Fruit fly (Drosophila melanogaster): ENCODE measurements around the gene CG11836.

CG11836 gene

DNA sequence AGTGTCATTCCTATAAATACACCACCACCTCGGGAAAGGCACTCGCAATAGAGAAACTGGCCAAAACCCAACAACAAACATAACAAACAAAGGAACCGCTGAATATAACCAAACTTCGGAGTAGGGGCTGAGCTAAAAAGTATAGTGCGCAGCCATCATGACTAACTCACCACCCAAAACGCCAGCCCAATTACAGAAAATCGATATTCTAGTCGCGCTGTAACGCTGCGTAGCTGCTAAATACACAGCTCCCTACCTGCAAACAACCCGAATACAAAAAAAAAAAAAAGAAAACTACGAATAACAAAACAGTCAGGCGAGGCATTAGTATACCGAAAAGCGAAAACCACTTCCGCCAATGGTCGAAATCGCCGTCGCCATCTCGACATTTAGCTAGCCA is 20.3 kb upstream of the CG11836 start:
- no peak for TF ChIP-seq CG17801 (GFP tag; optimal IDR thresholded peaks at IDR 0.05; ENCODE audit: partially characterized antibody)

DNA sequence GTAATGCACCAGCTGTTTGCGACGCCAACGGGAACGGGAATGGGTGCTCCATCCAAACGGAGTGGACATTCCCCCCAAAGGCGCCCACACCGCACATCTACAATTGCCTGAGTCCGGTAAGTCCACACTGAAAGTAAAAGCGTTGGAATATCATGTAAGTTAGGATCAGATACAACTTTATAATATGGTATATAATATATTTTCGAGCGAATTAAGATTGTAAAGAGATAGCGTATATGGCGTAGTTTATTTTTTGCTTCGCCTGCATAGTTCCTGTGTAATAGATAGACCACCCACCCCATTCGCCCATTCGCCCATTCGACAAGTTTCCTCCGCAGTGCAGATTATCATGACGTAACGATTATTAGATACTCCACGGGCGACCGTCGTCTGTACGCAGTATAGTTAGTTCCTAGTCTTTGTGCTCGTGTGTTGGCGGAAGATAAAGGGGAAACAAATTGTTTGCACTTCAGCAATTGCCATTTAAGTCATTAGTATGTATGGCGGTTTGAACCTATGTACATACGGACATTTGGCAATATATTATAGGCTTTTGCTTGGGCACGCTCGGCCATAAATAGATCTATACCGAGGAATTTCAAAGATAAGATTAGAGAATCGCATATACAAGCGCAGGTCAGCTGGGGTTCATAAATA is 19.4 kb upstream of the CG11836 start:
- TF ChIP-seq CG17801 (GFP tag; optimal IDR thresholded peaks at IDR 0.05; ENCODE audit: partially characterized antibody) = no peak

DNA sequence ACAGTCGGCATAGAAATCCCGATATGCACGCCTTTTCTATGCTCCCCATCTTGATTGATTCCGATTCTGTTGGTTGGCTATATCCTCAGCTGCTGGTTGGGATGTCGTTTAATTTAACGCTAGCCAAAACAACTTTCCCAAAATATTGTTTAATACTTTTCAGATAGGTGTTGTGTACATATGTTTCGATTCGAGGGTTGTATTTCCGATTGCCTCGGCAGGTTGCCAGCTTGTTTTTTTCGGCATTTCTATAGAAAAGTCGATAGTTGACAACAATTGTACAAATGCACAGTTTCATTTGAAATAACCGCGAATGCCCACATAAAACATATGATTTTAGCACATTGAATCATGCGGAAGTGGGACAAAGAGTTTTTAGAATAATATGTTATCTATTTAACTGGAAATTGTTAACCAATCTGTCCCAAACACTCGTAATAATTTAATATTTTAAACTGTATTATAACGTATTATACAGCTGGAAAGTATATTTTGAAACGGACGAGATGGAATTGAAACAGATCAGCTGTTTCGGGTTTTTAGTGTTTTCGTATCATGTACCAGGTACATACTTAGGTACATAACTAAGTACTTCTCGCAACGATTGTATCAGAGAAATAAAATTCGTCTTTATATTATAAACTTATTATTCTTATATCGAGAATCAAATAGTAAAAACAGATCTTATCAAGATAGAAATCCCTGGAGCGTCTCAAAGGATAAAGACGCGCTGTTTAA is 16.3 kb upstream of the CG11836 start, which contains the start of gene CG31109:
Gene CG31109 (minus strand): TSS at position 203 of the 738 bp plus-strand sequence.
- TF ChIP-seq CG17801 (GFP tag; optimal IDR thresholded peaks at IDR 0.05; ENCODE audit: partially characterized antibody) = peak; percentile 32

DNA sequence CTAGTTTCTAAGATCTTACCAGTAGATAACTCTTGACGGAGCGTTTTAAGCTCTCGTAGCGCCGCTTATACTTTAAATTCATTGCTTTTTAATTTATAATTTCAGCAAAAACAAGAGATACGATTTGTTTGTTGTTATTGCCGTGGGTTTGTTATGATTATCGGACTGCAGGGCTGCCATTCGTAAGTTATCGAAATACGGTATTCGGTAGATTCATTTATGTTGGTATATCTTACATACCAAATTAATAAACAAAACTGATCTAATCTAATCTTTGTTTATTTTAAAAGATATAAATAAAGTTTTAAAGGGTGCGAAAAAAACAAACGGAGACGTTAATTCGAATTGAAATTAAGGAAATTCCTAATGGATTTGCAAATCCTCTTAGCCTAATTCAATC is 14.9 kb upstream of the CG11836 start, which contains the start of the genes CG31111 and stac:
Gene CG31111 (minus strand): TSS at position 162 of the 400 bp plus-strand sequence.
Gene stac (plus strand): TSS at position 271 of the 400 bp plus-strand sequence.
- TF ChIP-seq CG17801 (GFP tag; optimal IDR thresholded peaks at IDR 0.05; ENCODE audit: partially characterized antibody) = no peak

DNA sequence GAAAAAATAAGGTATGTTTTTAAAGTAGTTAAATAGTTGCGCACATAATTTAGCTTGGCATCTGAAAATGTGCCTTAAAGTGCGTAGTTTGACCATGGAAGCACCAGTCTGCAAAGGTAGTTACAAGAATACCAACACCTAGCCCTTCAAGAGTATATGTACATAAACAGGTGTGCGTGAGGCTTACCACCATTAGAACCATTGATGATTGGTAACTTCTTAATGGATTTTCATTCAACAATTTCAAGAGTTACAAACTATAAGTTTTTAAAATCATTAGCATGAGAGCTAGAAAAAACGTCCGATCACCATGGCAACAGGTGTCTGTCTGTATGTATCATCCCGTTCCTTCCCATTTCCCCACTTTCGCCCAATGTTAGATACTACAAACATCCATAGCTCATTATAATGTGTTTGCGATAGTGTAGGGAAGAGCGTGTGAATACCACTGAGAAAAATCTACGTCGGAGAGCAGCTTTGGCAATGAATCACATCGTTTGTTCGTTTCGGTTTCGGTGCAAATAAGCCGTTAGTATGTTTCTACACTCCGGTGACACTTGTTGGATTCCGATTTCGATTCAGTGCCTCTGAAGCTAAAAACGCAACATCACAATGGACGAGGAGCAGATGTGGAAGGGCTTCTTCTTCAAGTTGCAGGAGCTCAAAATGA is 14.3 kb upstream of the CG11836 start:
- TF ChIP-seq CG17801 (GFP tag; optimal IDR thresholded peaks at IDR 0.05; ENCODE audit: partially characterized antibody) = no peak

DNA sequence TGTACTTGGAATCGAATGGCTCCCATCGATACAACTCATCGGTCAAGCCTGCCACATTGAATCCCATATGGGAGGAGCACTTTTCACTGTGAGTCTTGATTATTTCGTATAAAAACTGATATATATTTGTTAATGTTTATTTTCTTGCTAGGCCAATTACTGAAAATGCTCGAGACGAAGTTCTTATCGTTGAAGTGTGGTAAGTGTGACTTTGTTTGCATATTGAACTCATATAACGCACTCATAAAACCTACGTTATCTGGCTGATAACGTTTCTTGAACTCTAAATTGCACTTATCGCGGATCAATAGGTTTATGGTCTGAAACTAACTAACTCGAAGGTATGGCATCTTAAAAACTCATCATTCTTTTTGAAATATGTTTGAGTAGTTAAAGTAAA is 10.5 kb upstream of the CG11836 start:
- TF ChIP-seq CG17801 (GFP tag; optimal IDR thresholded peaks at IDR 0.05; ENCODE audit: partially characterized antibody) = no peak

DNA sequence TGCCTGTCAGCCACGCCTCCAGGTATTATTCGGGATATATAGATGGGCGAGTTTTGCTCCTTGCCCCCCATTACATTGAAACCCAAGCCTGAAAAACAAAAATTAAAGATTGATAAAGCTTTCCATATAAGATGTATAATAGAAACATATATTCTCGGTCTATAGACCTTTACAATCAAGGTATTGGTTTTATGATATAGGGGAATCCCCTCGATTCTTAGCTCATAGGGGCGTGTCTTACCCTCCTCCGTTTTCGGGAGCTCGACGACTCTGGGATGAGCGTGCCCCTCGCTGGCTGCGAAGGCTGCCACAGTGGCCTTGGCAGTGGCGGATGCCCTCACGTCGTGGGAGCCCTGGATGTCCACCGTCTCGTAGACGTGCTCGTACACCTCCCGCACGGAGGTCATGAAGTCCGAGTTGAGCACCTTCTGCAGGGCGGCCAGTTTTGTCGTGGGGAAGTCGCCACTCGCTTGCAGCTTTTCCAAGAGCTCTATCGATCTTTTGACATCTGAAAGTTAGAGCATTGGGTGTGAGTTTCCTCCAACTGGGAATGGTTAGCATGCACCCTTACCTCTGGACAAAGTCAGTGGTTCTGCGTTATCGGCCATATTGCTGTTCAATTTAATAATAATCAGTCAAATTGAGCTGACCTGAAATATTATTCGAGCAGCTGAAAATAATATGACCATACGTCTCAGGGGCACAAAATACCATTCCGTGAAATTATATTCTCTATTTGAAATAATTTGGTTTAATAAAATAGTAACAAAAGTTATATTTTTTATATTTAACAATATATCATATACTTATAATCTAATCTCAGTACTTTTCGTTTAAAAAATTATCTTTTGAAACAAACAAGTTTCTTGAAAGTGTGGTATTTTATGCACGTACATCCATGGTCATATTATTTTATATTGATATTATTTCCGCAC is 5.8 kb upstream of the CG11836 start, which contains the start of the genes veli and PQBP1:
Gene veli (minus strand): TSS at position 685 of the 935 bp plus-strand sequence.
Gene PQBP1 (plus strand): TSS at position 885 of the 935 bp plus-strand sequence.
- TF ChIP-seq CG17801 (GFP tag; optimal IDR thresholded peaks at IDR 0.05; ENCODE audit: partially characterized antibody) = peak; percentile 39

DNA sequence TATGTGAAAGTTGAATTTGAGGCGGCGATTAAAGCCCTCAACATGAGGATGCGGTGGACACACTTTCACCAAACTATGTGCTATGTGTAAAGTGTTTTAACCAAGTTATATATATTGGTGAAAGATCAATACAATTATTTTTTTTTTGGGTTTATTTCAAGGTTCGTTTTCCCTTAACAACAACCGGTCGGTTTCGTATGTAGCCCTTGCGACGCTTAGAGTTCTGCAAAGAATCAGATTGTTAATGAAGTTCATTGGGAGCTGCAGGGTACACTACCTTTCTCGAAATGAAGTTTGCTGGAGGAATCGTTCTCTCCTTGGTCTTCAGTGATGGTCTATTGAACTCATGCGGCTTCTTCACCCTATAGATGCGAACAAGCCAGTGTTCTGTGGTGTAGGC is 4.1 kb upstream of the CG11836 start:
- TF ChIP-seq CG17801 (GFP tag; optimal IDR thresholded peaks at IDR 0.05; ENCODE audit: partially characterized antibody) = no peak

DNA sequence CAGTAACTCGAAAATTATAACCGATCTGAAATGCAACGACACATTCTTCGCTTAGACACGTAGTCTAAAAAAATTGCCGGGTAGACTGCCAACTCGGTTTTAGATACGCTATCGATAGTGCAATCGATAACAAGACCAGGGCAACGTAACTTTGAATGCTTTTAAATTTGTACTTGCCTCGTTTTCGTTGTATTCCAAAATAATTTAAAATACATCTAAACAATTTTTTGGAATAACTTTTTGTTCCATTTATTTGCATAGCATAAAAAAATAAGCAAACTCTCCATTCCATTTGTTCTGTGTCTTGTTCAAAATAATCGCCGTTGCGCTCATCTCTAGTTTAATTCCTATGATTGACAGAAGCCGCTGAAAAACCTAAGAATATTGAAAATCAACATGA is 1.4 kb upstream of the CG11836 start, which contains the start of the genes Stt3B and CG11839:
Gene Stt3B (minus strand): TSS at position 69 of the 400 bp plus-strand sequence.
Gene CG11839 (plus strand): TSS at position 359 of the 400 bp plus-strand sequence.
- peak; percentile 77 for TF ChIP-seq CG17801 (GFP tag; optimal IDR thresholded peaks at IDR 0.05; ENCODE audit: partially characterized antibody)

DNA sequence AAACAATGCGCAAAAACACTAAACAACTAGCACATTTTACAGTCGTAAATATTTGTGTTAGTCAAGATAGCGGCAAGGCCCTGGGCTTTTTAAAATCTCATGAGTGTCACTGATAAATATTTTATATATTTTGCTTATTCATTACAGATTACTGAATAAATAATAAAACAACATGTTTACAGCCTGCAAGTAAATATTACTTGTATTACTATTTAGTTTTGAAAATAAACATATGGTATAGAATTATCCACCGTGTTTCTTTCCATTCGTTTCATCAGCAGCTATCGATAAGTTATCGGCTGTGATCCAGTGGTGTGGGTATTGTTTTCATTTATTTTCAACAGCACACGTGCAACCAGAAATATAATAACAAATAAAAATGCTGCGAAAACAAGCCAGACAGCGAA is 3.6 kb downstream of the CG11836 start, which contains the start of the genes shams and CG11920:
Gene shams (minus strand): TSS at position 50 of the 407 bp plus-strand sequence.
Gene CG11920 (plus strand): TSS at position 320 of the 407 bp plus-strand sequence.
- TF ChIP-seq CG17801 (GFP tag; optimal IDR thresholded peaks at IDR 0.05; ENCODE audit: partially characterized antibody) = peak; percentile 23

DNA sequence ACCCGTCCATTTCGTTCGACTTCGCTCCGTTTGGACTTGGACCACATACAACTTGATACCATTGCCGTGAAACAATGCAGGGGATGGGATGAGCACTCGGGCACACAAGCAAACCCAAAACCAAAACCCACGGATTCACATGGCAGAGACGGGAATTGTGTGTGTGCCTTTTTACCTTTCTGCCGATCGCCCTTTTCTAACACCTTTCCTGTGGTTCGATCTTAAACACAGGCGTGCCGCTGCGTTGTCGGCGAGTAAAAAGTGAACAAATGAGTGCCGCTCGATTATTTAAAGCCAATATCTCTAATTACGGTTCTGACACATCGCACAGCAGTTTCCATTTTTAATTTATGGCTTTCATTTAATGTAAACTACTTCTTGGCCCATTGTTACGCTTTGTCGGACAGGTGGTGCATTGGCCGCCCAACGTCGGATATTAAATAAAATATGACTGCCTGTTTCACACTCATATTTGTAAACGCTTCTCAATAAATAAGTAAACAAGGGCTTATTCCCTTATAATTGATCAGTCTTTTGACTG is 6.4 kb downstream of the CG11836 start:
- no peak for TF ChIP-seq CG17801 (GFP tag; optimal IDR thresholded peaks at IDR 0.05; ENCODE audit: partially characterized antibody)

DNA sequence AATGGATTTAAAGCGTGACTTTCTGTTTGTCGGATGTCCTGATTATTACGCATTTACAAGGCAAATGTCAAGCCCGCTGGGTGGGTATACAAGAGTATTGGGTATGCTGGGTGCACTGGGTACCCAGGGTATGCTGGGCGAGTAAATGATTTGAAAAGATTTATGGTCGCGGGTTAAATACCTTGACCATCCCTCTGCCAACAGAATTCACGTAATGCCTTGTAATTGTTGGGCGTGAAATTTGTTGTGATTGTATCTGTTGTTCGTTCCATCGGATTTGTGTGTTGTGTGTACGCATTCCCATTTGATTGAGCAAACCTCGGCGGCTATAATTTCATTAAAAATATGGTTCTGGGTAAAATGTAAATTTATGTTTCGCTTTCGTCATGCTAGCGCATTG is 7.7 kb downstream of the CG11836 start:
- no peak for TF ChIP-seq CG17801 (GFP tag; optimal IDR thresholded peaks at IDR 0.05; ENCODE audit: partially characterized antibody)

DNA sequence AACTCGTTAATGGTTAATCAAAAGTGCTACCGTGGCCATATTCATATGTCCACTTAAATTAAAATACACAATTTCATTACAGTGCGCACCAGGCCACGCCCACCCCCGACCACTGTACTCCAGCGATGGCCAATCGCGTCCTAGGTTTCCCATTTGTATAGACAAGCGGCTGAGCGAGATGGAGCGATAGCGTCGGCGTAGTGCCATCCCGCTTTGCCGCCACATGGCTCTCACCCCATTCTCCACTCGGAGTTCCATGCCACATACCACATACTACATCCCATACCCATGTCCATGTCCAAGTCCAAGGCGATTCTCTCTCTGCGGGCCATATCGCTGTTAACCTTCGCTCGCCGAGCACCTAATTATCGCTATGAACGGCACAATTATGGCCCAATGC is 9.5 kb downstream of the CG11836 start:
- TF ChIP-seq CG17801 (GFP tag; optimal IDR thresholded peaks at IDR 0.05; ENCODE audit: partially characterized antibody) = no peak

DNA sequence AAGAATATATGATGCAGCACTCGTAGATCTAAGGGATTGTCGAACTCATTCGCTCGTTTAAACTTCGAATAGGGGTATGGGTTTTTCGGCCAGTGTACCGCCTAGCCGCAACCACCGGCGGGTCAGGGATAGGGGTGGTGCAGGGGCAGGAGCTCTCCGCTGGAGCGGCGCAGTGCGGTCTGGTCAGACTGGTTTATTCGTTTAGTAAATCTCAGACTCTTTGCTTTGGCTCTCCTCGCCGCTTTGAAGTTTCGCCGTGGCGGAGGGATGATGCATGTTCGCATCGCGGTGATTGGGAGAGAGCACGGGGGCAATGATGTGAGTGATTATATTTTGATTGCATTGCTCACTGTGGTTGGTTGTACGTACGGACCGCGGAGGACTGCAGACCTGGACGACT is 11.4 kb downstream of the CG11836 start, which contains the start of gene fd96Ca:
Gene fd96Ca (plus strand): TSS at position 337 of the 400 bp plus-strand sequence.
- TF ChIP-seq CG17801 (GFP tag; optimal IDR thresholded peaks at IDR 0.05; ENCODE audit: partially characterized antibody) = no peak

Measured in ovary, adult (tissue).